Worm (Caenorhabditis elegans) whole organism, young adult: ENCODE results near the gene sfa-1.

Experiments used
- B0019.2 ChIP-seq: fragments of 200-800 bp; sonication (Bioruptor generic); conservative IDR thresholded peaks from 2 replicates; pipeline ENCODE4 v1.3.6; 2022; ENCODE audit warnings: missing genetic modification reagents, missing genetic modification characterization, missing compliant biosample characterization
- B0336.3 ChIP-seq: fragments of 200-800 bp; sonication (Bioruptor generic); IDR thresholded peaks from 2 replicates; pipeline ENCODE4 v1.3.6; 2022; ENCODE audit warnings: missing genetic modification characterization, missing compliant biosample characterization
- F10E7.11 ChIP-seq: sonication (generic microtip); optimal IDR thresholded peaks from 2 replicates; lab custom pipeline; 2017; ENCODE audit warnings: mild to moderate bottlenecking, missing genetic modification characterization, moderate library complexity, missing compliant biosample characterization
- F23B12.7 ChIP-seq: sonication (generic microtip); optimal IDR thresholded peaks from 2 replicates; lab custom pipeline; 2017; ENCODE audit warnings: missing genetic modification characterization, mild to moderate bottlenecking, missing compliant biosample characterization, antibody characterized with exemption, moderate library complexity; ENCODE audit not compliant: insufficient read depth
- F39B2.1 ChIP-seq: fragments of 200-800 bp; sonication (Bioruptor generic); IDR thresholded peaks from 2 replicates; pipeline ENCODE4 v1.3.6; 2022; ENCODE audit warnings: missing genetic modification reagents, missing genetic modification characterization, missing compliant biosample characterization
- F49E8.2 ChIP-seq: sonication (generic microtip); optimal IDR thresholded peaks from 3 replicates; lab custom pipeline; 2017; ENCODE audit warnings: missing genetic modification characterization, mild to moderate bottlenecking, missing compliant biosample characterization, antibody characterized with exemption, moderate library complexity; ENCODE audit not compliant: insufficient read depth
- F57A8.1 ChIP-seq: fragments of 200-800 bp; sonication (Bioruptor generic); optimal IDR thresholded peaks from 2 replicates; lab custom pipeline; 2018; ENCODE audit warnings: mild to moderate bottlenecking, missing genetic modification characterization, moderate library complexity, missing compliant biosample characterization
- K11D2.4 ChIP-seq: fragments of 200-800 bp; sonication (Bioruptor generic); IDR thresholded peaks from 2 replicates; pipeline ENCODE4 v1.3.6; 2022; ENCODE audit warnings: missing genetic modification reagents, missing genetic modification characterization, missing compliant biosample characterization
- K12H6.12 ChIP-seq: fragments of 200-800 bp; sonication (Bioruptor generic); optimal IDR thresholded peaks from 2 replicates; lab custom pipeline; 2018; ENCODE audit warnings: mild to moderate bottlenecking, missing genetic modification characterization, missing compliant biosample characterization
- T07F8.4 ChIP-seq: sonication (generic microtip); optimal IDR thresholded peaks from 2 replicates; lab custom pipeline; 2016; ENCODE audit warnings: mild to moderate bottlenecking, missing genetic modification characterization, moderate library complexity, missing compliant biosample characterization
- Y95B8A.8 ChIP-seq: fragments of 200-800 bp; sonication (Bioruptor generic); IDR thresholded peaks from 2 replicates; pipeline ENCODE4 v1.3.6; 2022; ENCODE audit warnings: missing genetic modification reagents, missing genetic modification characterization, missing compliant biosample characterization
- ZK185.1 ChIP-seq: sonication (generic microtip); optimal IDR thresholded peaks from 2 replicates; lab custom pipeline; 2016; ENCODE audit warnings: mild to moderate bottlenecking, missing genetic modification characterization, missing compliant biosample characterization; ENCODE audit not compliant: poor library complexity, severe bottlenecking
- akir-1 ChIP-seq: fragments of 200-800 bp; sonication (Bioruptor generic); optimal IDR thresholded peaks from 2 replicates; lab custom pipeline; 2018; ENCODE audit warnings: mild to moderate bottlenecking, missing genetic modification characterization, moderate library complexity, missing compliant biosample characterization
- aptf-2 ChIP-seq: fragments of 200-800 bp; sonication (Bioruptor generic); conservative IDR thresholded peaks from 2 replicates; pipeline ENCODE4 v1.3.6; 2022; ENCODE audit warnings: missing genetic modification reagents, missing genetic modification characterization, missing compliant biosample characterization
- atf-7 ChIP-seq: sonication (generic microtip); optimal IDR thresholded peaks from 2 replicates; lab custom pipeline; 2017; ENCODE audit warnings: mild to moderate bottlenecking, missing genetic modification characterization, missing compliant biosample characterization
- attf-5 ChIP-seq: fragments of 200-800 bp; sonication (Bioruptor generic); optimal IDR thresholded peaks from 2 replicates; lab custom pipeline; 2018; ENCODE audit warnings: mild to moderate bottlenecking, missing genetic modification characterization, missing compliant biosample characterization
- ceh-79 ChIP-seq: sonication (generic microtip); optimal IDR thresholded peaks from 2 replicates; lab custom pipeline; 2017; ENCODE audit warnings: mild to moderate bottlenecking, missing genetic modification characterization, missing compliant biosample characterization
- dpff-1 ChIP-seq: sonication (generic microtip); optimal IDR thresholded peaks from 2 replicates; lab custom pipeline; 2017; ENCODE audit warnings: mild to moderate bottlenecking, missing genetic modification characterization, missing compliant biosample characterization
- gei-17 ChIP-seq: fragments of 200-800 bp; sonication (Bioruptor generic); optimal IDR thresholded peaks from 2 replicates; lab custom pipeline; 2018; ENCODE audit warnings: mild to moderate bottlenecking, missing genetic modification characterization, missing compliant biosample characterization
- hlh-12 ChIP-seq: sonication (generic microtip); optimal IDR thresholded peaks from 2 replicates; lab custom pipeline; 2016; ENCODE audit warnings: missing genetic modification characterization, missing compliant biosample characterization
- hmg-20 ChIP-seq: fragments of 200-800 bp; sonication (Bioruptor generic); IDR thresholded peaks from 2 replicates; pipeline ENCODE4 v1.3.6; 2022; ENCODE audit warnings: missing genetic modification reagents, missing genetic modification characterization, missing compliant biosample characterization
- let-607 ChIP-seq, 2 experiments: fragments of 200-800 bp in 1 of 2; sonication (Bioruptor generic) in 1 of 2; sonication (generic microtip) in 1 of 2; optimal IDR thresholded peaks; 2 replicates each; lab custom pipeline; 2016 to 2018; ENCODE audit warnings: mild to moderate bottlenecking in 2 of 2, missing compliant biosample characterization in 2 of 2, missing genetic modification characterization in 2 of 2, moderate library complexity in 2 of 2, missing genotype in 1 of 2
- lin-35 ChIP-seq, 3 experiments: fragments of 150-350 bp in 2 of 3; sonication (generic microtip) in 1 of 3; optimal IDR thresholded peaks; 2 replicates each; lab custom pipeline; 2014 to 2018; ENCODE audit warnings: missing biosample characterization in 3 of 3, missing genetic modification characterization in 3 of 3, missing genetic modification reagents in 3 of 3
- lin-40 ChIP-seq: sonication (generic microtip); optimal IDR thresholded peaks from 2 replicates; lab custom pipeline; 2016; ENCODE audit warnings: missing genetic modification characterization, mild to moderate bottlenecking, missing compliant biosample characterization, missing genotype, missing genetic modification reagents
- lsy-27 ChIP-seq: sonication (generic microtip); optimal IDR thresholded peaks from 2 replicates; lab custom pipeline; 2017; ENCODE audit warnings: missing genetic modification characterization, mild to moderate bottlenecking, missing compliant biosample characterization, antibody characterized with exemption, missing genotype, borderline replicate concordance; ENCODE audit not compliant: insufficient read depth
- madf-3 ChIP-seq: fragments of 200-800 bp; sonication (Bioruptor generic); IDR thresholded peaks from 2 replicates; pipeline ENCODE4 v1.3.6; 2022; ENCODE audit warnings: missing genetic modification reagents, missing genetic modification characterization, missing compliant biosample characterization
- madf-8 ChIP-seq: fragments of 200-800 bp; sonication (Bioruptor generic); conservative IDR thresholded peaks from 2 replicates; pipeline ENCODE4 v1.3.6; 2022; ENCODE audit warnings: missing genetic modification reagents, missing genetic modification characterization, missing compliant biosample characterization
- mes-4 ChIP-seq: sonication (generic microtip); optimal IDR thresholded peaks from 2 replicates; lab custom pipeline; 2016; ENCODE audit warnings: missing genotype, missing genetic modification characterization, missing compliant biosample characterization
- rec-8 ChIP-seq, 2 experiments: sonication (generic microtip); optimal IDR thresholded peaks; 2 replicates each; lab custom pipeline; 2016; ENCODE audit warnings: mild to moderate bottlenecking in 2 of 2, missing genetic modification characterization in 2 of 2, missing genetic modification reagents in 2 of 2, missing genotype in 2 of 2, missing biosample characterization in 1 of 2, missing compliant biosample characterization in 1 of 2, moderate library complexity in 1 of 2
- sea-2 ChIP-seq: fragments of 200-800 bp; sonication (Bioruptor generic); IDR thresholded peaks from 2 replicates; pipeline ENCODE4 v1.3.6; 2022; ENCODE audit warnings: missing genetic modification characterization, missing compliant biosample characterization
- snpc-1.3 ChIP-seq: sonication (generic microtip); optimal IDR thresholded peaks from 2 replicates; lab custom pipeline; 2017; ENCODE audit warnings: missing genetic modification characterization, mild to moderate bottlenecking, missing compliant biosample characterization, antibody characterized with exemption, moderate library complexity, missing genotype, missing genetic modification reagents; ENCODE audit not compliant: insufficient read depth
- snpc-4 ChIP-seq, 5 experiments: fragments of 150-350 bp in 1 of 5; sonication (generic microtip) in 4 of 5; optimal IDR thresholded peaks; 2 replicates each; lab custom pipeline; 2014 to 2018; ENCODE audit warnings: missing genetic modification characterization in 5 of 5, missing biosample characterization in 3 of 5, antibody characterized with exemption in 2 of 5, mild to moderate bottlenecking in 2 of 5, missing compliant biosample characterization in 2 of 5, missing genotype in 2 of 5, moderate library complexity in 2 of 5, missing genetic modification reagents in 1 of 5
- tlf-1 ChIP-seq: fragments of 200-800 bp; sonication (Bioruptor generic); optimal IDR thresholded peaks from 2 replicates; lab custom pipeline; 2018; ENCODE audit warnings: mild to moderate bottlenecking, missing genetic modification characterization, missing compliant biosample characterization
- unc-130 ChIP-seq: sonication (generic microtip); optimal IDR thresholded peaks from 2 replicates; lab custom pipeline; 2016; ENCODE audit warnings: missing genetic modification reagents, missing genetic modification characterization, missing compliant biosample characterization
- xnd-1 ChIP-seq: sonication (generic microtip); optimal IDR thresholded peaks from 2 replicates; lab custom pipeline; 2016; ENCODE audit warnings: missing genotype, missing genetic modification reagents, missing genetic modification characterization, missing compliant biosample characterization
- zfh-2 ChIP-seq: fragments of 200-800 bp; sonication (Bioruptor generic); conservative IDR thresholded peaks from 2 replicates; pipeline ENCODE4 v1.3.6; 2022; ENCODE audit warnings: missing genetic modification reagents, missing genetic modification characterization, missing compliant biosample characterization
- ztf-28 ChIP-seq: fragments of 200-800 bp; sonication (Bioruptor generic); IDR thresholded peaks from 2 replicates; pipeline ENCODE4 v1.3.6; 2022; ENCODE audit warnings: missing genetic modification reagents, missing genetic modification characterization, missing compliant biosample characterization
- ztf-3 ChIP-seq: fragments of 200-800 bp; sonication (Bioruptor generic); optimal IDR thresholded peaks from 2 replicates; lab custom pipeline; 2018; ENCODE audit warnings: mild to moderate bottlenecking, missing genetic modification characterization, missing compliant biosample characterization

sfa-1 gene

ce11 chrIV:17087384-17088099 lies 23.2 kb downstream of the sfa-1 start, which contains the start of the genes snx-13 and snr-1 (continued):
- TF ChIP-seq lin-35 (GFP tag; optimal IDR thresholded peaks at IDR 0.05; lab: Kevin White, UChicago): peak in 1 of 3 experiments; percentile 64
- TF ChIP-seq K11D2.4 (GFP tag; lab: Robert Waterston, UW): no peak; the same call in 1 of the 2 replicates
- TF ChIP-seq gei-17 (GFP tag; lab: Kevin White, UChicago): no peak
- peak; percentile 18 for TF ChIP-seq F23B12.7 (tag; lab: Kevin White, UChicago)
- TF ChIP-seq F39B2.1 (GFP tag; lab: Robert Waterston, UW): no peak
- TF ChIP-seq unc-130 (GFP tag; lab: Kevin White, UChicago): peak; percentile 85
- 0 out of 2 replicates have a peak, but pooled peaks have one; percentile 12 for TF ChIP-seq B0019.2 (GFP tag; lab: Robert Waterston, UW)
- TF ChIP-seq aptf-2 (GFP tag; lab: Robert Waterston, UW): peak; percentile 80
- no peak for TF ChIP-seq hmg-20
- peak; percentile 55 for TF ChIP-seq ZK185.1
- no peak for TF ChIP-seq dpff-1 (tag; lab: Kevin White, UChicago)
- no peak for TF ChIP-seq hlh-12 (tag; lab: Kevin White, UChicago)
- TF ChIP-seq ztf-28 (GFP tag; lab: Robert Waterston, UW): peak; percentile 91; the same call in 1 of the 2 replicates
- TF ChIP-seq rec-8 (tag; optimal IDR thresholded peaks at IDR 0.05; lab: Kevin White, UChicago): peak; percentile 33 to 37
- TF ChIP-seq xnd-1: no peak
- peak; percentile 99 for TF ChIP-seq madf-3 (GFP tag; lab: Robert Waterston, UW)
- no peak for TF ChIP-seq sea-2 (GFP tag; lab: Robert Waterston, UW)
- peak; percentile 22 for TF ChIP-seq snpc-1.3
- peak in 1 of 2 experiments; percentile 59 for TF ChIP-seq let-607 (tag; optimal IDR thresholded peaks at IDR 0.05; lab: Kevin White, UChicago)
- no peak for TF ChIP-seq ztf-3 (GFP tag; lab: Kevin White, UChicago)
- no peak for TF ChIP-seq zfh-2
- TF ChIP-seq F10E7.11 (tag; lab: Kevin White, UChicago): no peak
- TF ChIP-seq K12H6.12 (tag; lab: Kevin White, UChicago): peak; percentile 86
- TF ChIP-seq F49E8.2: peak; percentile 64
- no peak for TF ChIP-seq mes-4 (tag; lab: Kevin White, UChicago)
- peak; percentile 24 for TF ChIP-seq T07F8.4 (tag; lab: Kevin White, UChicago)
- TF ChIP-seq B0336.3: 0 out of 2 replicates have a peak, but pooled peaks have one; percentile 25
- peak; percentile 96 for TF ChIP-seq attf-5
- TF ChIP-seq akir-1 (GFP tag; lab: Kevin White, UChicago): peak; percentile 31
- no peak for TF ChIP-seq F57A8.1 (GFP tag; lab: Kevin White, UChicago)
- TF ChIP-seq tlf-1 (GFP tag; lab: Kevin White, UChicago): peak; percentile 34
- TF ChIP-seq lin-40 (tag; lab: Kevin White, UChicago): peak; percentile 71
- peak; percentile 63; the same call in 1 of the 2 replicates for TF ChIP-seq Y95B8A.8 (GFP tag; lab: Robert Waterston, UW)
- TF ChIP-seq snpc-4 (GFP tag; optimal IDR thresholded peaks at IDR 0.05; lab: Kevin White, UChicago): peak; percentile 73
- peak; percentile 36 to 91 (median 73) for TF ChIP-seq snpc-4 (tag; optimal IDR thresholded peaks at IDR 0.05; lab: Kevin White, UChicago)
- no peak for TF ChIP-seq atf-7
- no peak for TF ChIP-seq lsy-27 (tag; lab: Kevin White, UChicago)
- TF ChIP-seq ceh-79 (tag; lab: Kevin White, UChicago): no peak
- TF ChIP-seq madf-8 (GFP tag; lab: Robert Waterston, UW): no peak
